Fruit fly (Drosophila melanogaster) Kc167 (cell line): Measurements from ENCODE around the gene CG32726.

Source experiments
- Myc ChIP-seq: fragments of >200 bp; optimal IDR thresholded peaks from 2 replicates; lab custom pipeline; 2017; ENCODE audit warnings: missing external identifiers
- Sin3A ChIP-seq: fragments of >200 bp; optimal IDR thresholded peaks from 2 replicates; lab custom pipeline; 2018; ENCODE audit warnings: missing external identifiers
- h ChIP-seq: fragments of >200 bp; optimal IDR thresholded peaks from 3 replicates; lab custom pipeline; 2018; ENCODE audit warnings: missing external identifiers
- insv ChIP-seq: fragments of >200 bp; optimal IDR thresholded peaks from 3 replicates; lab custom pipeline; 2018; ENCODE audit warnings: missing external identifiers
- psq ChIP-seq: fragments of >200 bp; optimal IDR thresholded peaks from 2 replicates; lab custom pipeline; 2017; ENCODE audit warnings: missing external identifiers
- ttk ChIP-seq: sonication (Bioruptor generic); optimal IDR thresholded peaks from 2 replicates; lab custom pipeline; 2017; ENCODE audit warnings: missing external identifiers

Gene CG32726

DNA sequence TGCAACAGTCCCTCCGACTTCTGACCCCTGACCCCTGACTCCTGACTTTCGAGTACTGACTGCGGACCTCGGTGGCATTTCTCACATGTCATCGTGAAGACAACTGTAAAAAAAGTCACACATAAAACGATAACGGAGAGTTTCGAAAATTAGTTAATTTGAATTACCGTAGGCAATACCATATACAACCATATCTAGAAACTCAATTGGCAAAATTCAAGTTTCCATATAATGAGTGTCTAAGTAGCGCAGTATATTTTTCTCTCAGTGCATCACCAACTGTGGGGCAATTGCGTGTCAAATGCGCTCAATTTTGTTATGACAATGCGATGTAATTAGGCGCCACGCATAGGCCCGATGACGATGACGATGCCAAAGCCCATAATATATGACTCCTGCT, 10.5 kb downstream of the CG32726 start:
- TF ChIP-seq Myc (no peak), ttk (lab: Kevin White, UChicago) (no peak), Sin3A (lab: Kevin White, UChicago) (no peak), insv (lab: Kevin White, UChicago) (no peak), h (lab: Kevin White, UChicago) (no peak)

DNA sequence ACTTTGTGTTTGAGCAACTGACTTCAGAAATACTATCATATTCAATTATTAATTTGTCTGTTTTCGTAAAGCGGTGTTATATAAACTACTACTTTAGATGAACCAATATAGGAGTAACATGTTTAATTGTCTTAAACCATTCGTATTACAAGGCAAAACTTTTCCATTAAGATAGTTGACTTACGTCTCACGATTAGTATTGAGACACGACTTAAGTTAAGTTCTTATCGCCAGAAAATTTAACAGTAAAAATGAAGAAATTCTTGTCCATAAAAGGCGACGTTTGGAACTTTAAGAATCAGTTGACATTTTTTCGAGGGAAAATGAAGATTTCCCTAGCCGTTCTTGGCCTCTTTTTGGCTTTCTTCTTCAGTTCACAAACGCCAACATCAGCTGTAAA, 12.0 kb downstream of the CG32726 start, which contains the start of gene CG42705:
TSS of gene CG42705 (plus strand) at position 301 of the 400 bp plus-strand sequence.
- TF ChIP-seq Myc (no peak), insv (lab: Kevin White, UChicago) (no peak), h (lab: Kevin White, UChicago) (no peak), Sin3A (lab: Kevin White, UChicago) (no peak), ttk (lab: Kevin White, UChicago) (no peak), psq (lab: Kevin White, UChicago) (no peak)

DNA sequence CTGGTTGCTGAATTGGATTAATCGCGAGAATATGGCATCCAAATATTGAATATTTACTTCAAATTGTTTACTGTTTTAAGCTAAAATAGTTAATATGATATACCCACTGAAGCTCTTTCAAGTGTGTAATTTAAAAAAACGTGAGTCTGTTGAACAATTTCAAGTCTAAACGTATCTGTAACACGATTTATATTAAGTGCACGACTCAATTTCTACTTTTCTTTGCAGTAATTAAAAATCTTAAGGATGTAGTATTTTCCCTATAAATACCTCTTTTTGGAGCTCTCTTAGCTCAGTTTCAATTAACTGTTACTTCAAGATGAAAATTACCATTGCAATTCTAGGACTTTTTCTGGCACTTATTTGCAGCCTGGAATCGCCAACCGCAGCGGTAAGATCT, 13.2 kb downstream of the CG32726 start, which contains the start of gene CG42704:
TSS of gene CG42704 (plus strand) at position 301 of the 400 bp plus-strand sequence.
- TF ChIP-seq Sin3A (lab: Kevin White, UChicago) = no peak
- TF ChIP-seq ttk (lab: Kevin White, UChicago) = no peak
- TF ChIP-seq insv (lab: Kevin White, UChicago) = no peak
- TF ChIP-seq Myc = no peak

DNA sequence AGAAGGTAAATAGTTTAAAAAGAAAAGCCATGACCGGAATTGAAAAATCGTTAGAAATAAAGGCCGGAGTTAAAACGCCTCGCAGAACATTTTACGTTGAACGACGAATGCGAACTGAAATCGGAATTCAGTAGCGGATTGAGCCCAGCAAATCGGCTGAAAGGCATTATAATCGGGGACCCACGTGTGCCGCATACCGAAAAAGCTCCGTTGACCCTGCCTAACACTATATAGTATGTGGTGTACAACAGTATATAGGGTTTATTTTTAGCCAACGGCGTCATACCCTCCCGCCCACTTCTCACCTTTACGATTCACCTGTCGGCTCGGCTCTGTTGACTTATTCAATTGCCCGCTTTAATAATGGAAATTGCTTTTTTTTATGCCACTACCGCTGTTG, 13.7 kb downstream of the CG32726 start, which contains the start of gene CG42246:
TSS of gene CG42246 (minus strand) at position 101 of the 400 bp plus-strand sequence.
- TF ChIP-seq Sin3A (lab: Kevin White, UChicago) (no peak), Myc (no peak), psq (lab: Kevin White, UChicago) (no peak), insv (lab: Kevin White, UChicago) (no peak)

DNA sequence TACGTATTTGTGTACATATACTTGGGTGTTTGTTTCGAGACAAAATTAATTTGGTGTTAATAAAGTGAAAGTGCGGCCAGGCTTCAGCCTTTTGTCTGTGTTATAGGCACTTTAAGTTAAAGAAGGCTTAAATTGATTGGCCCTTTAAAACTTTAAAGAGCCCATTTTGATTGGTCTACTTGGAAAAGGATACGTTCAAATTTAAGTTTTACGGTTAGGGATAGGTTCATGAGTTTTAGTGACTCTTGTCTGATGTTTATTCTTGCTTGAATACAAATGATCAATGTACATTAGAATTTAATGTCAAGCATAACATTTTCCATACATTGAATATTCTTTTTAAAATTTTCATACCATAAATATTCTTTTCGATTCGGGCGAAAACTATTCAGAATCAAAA, 18.6 kb downstream of the CG32726 start, which contains the start of gene CG32727:
TSS of gene CG32727 (plus strand) at position 301 of the 400 bp plus-strand sequence.
- TF ChIP-seq insv (lab: Kevin White, UChicago) (no peak), ttk (lab: Kevin White, UChicago) (no peak), Sin3A (lab: Kevin White, UChicago) (no peak), h (lab: Kevin White, UChicago) (no peak), psq (lab: Kevin White, UChicago) (no peak), Myc (no peak)

DNA sequence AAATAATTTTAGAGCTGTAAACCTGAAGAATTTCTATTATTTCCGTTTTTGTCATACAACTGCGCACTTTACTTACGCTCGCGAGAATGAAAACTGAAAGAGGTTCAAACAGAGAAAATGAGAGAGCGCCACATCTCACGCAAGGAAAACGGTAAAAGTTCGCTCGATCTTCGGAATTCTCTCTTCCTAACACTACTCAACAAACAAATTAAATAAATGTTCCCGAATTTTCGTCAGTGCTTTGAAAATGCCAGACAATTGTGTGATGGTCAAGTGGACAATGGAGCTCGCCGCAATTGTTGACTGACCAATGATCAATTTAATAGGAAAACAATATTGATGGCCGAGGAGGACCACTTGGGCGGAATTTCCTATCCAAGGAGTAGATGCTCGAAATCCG, 19.8 kb downstream of the CG32726 start, which contains the start of gene CG1677:
TSS of gene CG1677 (minus strand) at position 101 of the 400 bp plus-strand sequence.
- TF ChIP-seq Myc (no peak), psq (lab: Kevin White, UChicago) (no peak), ttk (lab: Kevin White, UChicago) (no peak), Sin3A (lab: Kevin White, UChicago) (no peak), insv (lab: Kevin White, UChicago) (no peak), h (lab: Kevin White, UChicago) (no peak)

- no peak for TF ChIP-seq ttk (lab: Kevin White, UChicago)
- TF ChIP-seq h (lab: Kevin White, UChicago) = no peak
- no peak for TF ChIP-seq psq (lab: Kevin White, UChicago)
- no peak for TF ChIP-seq Sin3A (lab: Kevin White, UChicago)
- no peak for TF ChIP-seq insv (lab: Kevin White, UChicago)
- TF ChIP-seq Myc = no peak
Observed at dm6 chrX:7403074-7403473, 22.5 kb downstream of the CG32726 start, which contains the start of gene CG15035. CG15035 (minus strand) TSS chrX:7403174.

DNA sequence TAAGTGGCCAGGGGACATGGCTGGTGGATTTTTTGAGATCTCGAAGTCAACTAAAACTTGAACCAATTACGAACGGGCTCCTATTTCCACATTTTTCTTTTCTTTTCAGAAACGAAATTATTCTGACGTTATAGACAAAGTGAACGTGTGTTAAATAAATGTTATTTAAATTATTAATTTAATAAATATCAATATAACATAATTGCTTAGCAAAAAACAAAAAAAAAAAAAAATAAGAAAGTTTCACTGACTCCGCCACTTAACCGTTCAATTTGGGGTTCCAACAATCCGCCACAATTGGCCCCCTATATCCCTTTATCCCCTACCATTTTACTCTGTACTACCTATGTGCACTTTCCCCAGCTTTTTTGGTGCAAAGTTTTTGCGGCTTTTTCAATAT, 42.7 kb downstream of the CG32726 start, which contains the start of gene CG42781:
TSS of gene CG42781 (minus strand) at position 101 of the 400 bp plus-strand sequence.
- TF ChIP-seq insv (lab: Kevin White, UChicago) (no peak), ttk (lab: Kevin White, UChicago) (no peak), Sin3A (lab: Kevin White, UChicago) (no peak)

dm6 chrX:7379569-7379968, 46.0 kb downstream of the CG32726 start:
- TF ChIP-seq insv (lab: Kevin White, UChicago) (no peak), Sin3A (lab: Kevin White, UChicago) (no peak), h (lab: Kevin White, UChicago) (no peak), Myc (no peak), ttk (lab: Kevin White, UChicago) (no peak)

dm6 chrX:7377840-7378239, 47.7 kb downstream of the CG32726 start, which contains the start of gene CheA7a:
CheA7a (plus strand) TSS chrX:7378140.
- TF ChIP-seq ttk (lab: Kevin White, UChicago) = no peak
